Worm (Caenorhabditis elegans) whole organism, L4 larva: ENCODE data around the gene cyp-23A1.

Source experiments
- Y75B8A.6 ChIP-seq: fragments of 200-800 bp; sonication (Bioruptor generic); IDR thresholded peaks from 2 replicates; pipeline ENCODE4 v1.3.6; 2022; ENCODE audit warnings: missing genetic modification reagents, missing genetic modification characterization, missing compliant biosample characterization
- ama-1 ChIP-seq: fragments of 150-350 bp; optimal IDR thresholded peaks from 2 replicates; lab custom pipeline; 2014; ENCODE audit warnings: inconsistent platforms, mixed read lengths
- ceh-62 ChIP-seq: sonication (generic microtip); optimal IDR thresholded peaks from 2 replicates; lab custom pipeline; 2017; ENCODE audit warnings: missing biosample characterization, missing genetic modification characterization
- ceh-82 ChIP-seq: sonication (generic microtip); optimal IDR thresholded peaks from 2 replicates; lab custom pipeline; 2017; ENCODE audit warnings: missing biosample characterization, missing genetic modification characterization
- nhr-48 ChIP-seq: sonication (generic microtip); optimal IDR thresholded peaks from 2 replicates; lab custom pipeline; 2016; ENCODE audit warnings: mild to moderate bottlenecking, missing genetic modification characterization, missing compliant biosample characterization
- php-3 ChIP-seq: fragments of 200-800 bp; sonication (Bioruptor generic); IDR thresholded peaks from 2 replicates; pipeline ENCODE4 v1.3.6; 2022; ENCODE audit warnings: missing genetic modification reagents, missing genetic modification characterization, missing compliant biosample characterization
- tra-1 ChIP-seq: fragments of 200-800 bp; sonication (Bioruptor generic); IDR thresholded peaks from 2 replicates; pipeline ENCODE4 v1.3.6; 2022; ENCODE audit warnings: missing genetic modification reagents, missing genetic modification characterization, missing compliant biosample characterization

Gene cyp-23A1

ce11 chrII:4565205-4565604 is 53.2 kb downstream of the cyp-23A1 start (continued):
- no peak for TF ChIP-seq Y75B8A.6 (GFP tag; lab: Robert Waterston, UW)
- TF ChIP-seq nhr-48, result no peak
- TF ChIP-seq ceh-62 (tag; lab: Kevin White, UChicago), result no peak
- 0 out of 2 replicates have a peak, but pooled peaks have one; percentile 9 for TF ChIP-seq php-3 (GFP tag; lab: Robert Waterston, UW)
- no peak for TF ChIP-seq ama-1 (lab: Kevin White, UChicago)
- no peak for TF ChIP-seq ceh-82
- peak; percentile 37; the same call in 1 of the 2 replicates for TF ChIP-seq tra-1
